Worm (Caenorhabditis elegans) whole organism, early embryonic: ENCODE measurements around the gene gid-8.

Source experiments
- B0310.2 ChIP-seq: sonication (generic microtip); optimal IDR thresholded peaks from 2 replicates; lab custom pipeline; 2016; ENCODE audit warnings: mild to moderate bottlenecking, missing genetic modification characterization, missing compliant biosample characterization
- ama-1 ChIP-seq: fragments of 150-350 bp; optimal IDR thresholded peaks from 2 replicates; lab custom pipeline; 2014
- ceh-13 ChIP-seq: fragments of 200-800 bp; sonication (Bioruptor generic); optimal IDR thresholded peaks from 2 replicates; lab custom pipeline; 2018; ENCODE audit warnings: mild to moderate bottlenecking, missing genetic modification characterization, missing compliant biosample characterization
- ceh-36 ChIP-seq: sonication (generic microtip); optimal IDR thresholded peaks from 2 replicates; lab custom pipeline; 2016; ENCODE audit warnings: missing genetic modification characterization, inconsistent platforms, missing compliant biosample characterization
- flt-1 ChIP-seq: fragments of 200-800 bp; sonication (Bioruptor generic); IDR thresholded peaks from 2 replicates; pipeline ENCODE4 v1.3.6; 2022; ENCODE audit warnings: missing genetic modification characterization, missing compliant biosample characterization
- hmbx-1 ChIP-seq: sonication (generic microtip); optimal IDR thresholded peaks from 2 replicates; lab custom pipeline; 2016; ENCODE audit warnings: mild to moderate bottlenecking, missing genetic modification characterization, missing compliant biosample characterization
- pes-1 ChIP-seq: fragments of 200-800 bp; sonication (Bioruptor generic); IDR thresholded peaks from 2 replicates; pipeline ENCODE4 v1.3.6; 2022; ENCODE audit warnings: missing genetic modification reagents, missing genetic modification characterization, missing compliant biosample characterization
- scrt-1 ChIP-seq: fragments of 200-800 bp; sonication (Bioruptor generic); IDR thresholded peaks from 2 replicates; pipeline ENCODE4 v1.3.6; 2022; ENCODE audit warnings: missing genetic modification characterization, missing compliant biosample characterization
- sea-1 ChIP-seq: fragments of 200-800 bp; sonication (Bioruptor generic); conservative IDR thresholded peaks from 2 replicates; pipeline ENCODE4 v1.3.6; 2022; ENCODE audit warnings: missing genetic modification characterization, missing compliant biosample characterization

DNA sequence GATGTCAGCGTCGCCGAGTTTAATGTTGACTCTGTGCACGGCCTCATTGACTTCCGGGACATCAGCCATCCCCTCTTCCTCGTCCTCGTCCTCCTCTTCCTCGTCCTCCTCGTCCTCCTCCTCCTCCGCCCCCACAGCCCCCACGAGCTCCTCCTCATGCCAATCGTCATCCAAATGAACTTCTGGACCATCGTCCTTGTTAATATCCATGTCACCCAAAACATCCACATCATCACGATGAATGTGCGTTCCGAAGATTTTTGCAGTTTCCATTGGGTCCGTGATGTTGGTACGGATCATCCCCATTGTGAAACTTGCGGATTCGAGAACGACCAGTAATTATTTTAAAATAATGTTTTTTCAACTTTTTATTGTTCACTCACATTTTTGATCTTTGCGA, 33.1 kb upstream of the gid-8 start:
- TF ChIP-seq ama-1 (lab: Kevin White, UChicago), result no peak
- TF ChIP-seq ceh-36 (tag; lab: Kevin White, UChicago), result no peak
- TF ChIP-seq ceh-13 (GFP tag; lab: Kevin White, UChicago), result no peak
- no peak for TF ChIP-seq hmbx-1 (tag; lab: Kevin White, UChicago)
- TF ChIP-seq B0310.2 (tag; lab: Kevin White, UChicago), result no peak
- no peak for TF ChIP-seq scrt-1 (GFP tag; lab: Robert Waterston, UW)
- TF ChIP-seq flt-1, result no peak
- TF ChIP-seq sea-1 (GFP tag; lab: Robert Waterston, UW), result no peak
- TF ChIP-seq pes-1 (GFP tag; lab: Robert Waterston, UW), result no peak
